Fruit fly (Drosophila melanogaster) whole organism, embryonic: ENCODE results near the gene Cp36.

Experiments used
- Abd-B ChIP-seq: fragments of 200-800 bp; sonication (Bioruptor generic); optimal IDR thresholded peaks from 2 replicates; lab custom pipeline; 2018; ENCODE audit warnings: missing biosample characterization, mild to moderate bottlenecking, missing genetic modification characterization, moderate library complexity
- Ada2b ChIP-seq: fragments of 200-800 bp; sonication (Bioruptor generic); IDR thresholded peaks from 2 replicates; pipeline ENCODE4 v1.3.6; 2022; ENCODE audit warnings: missing biosample characterization, missing genetic modification characterization
- Aef1 ChIP-seq: fragments of 200-800 bp; sonication (Bioruptor generic); IDR thresholded peaks from 3 replicates; pipeline ENCODE4 v1.3.6; 2022; ENCODE audit warnings: missing biosample characterization, missing genetic modification characterization
- B-H2 ChIP-seq: fragments of 200-800 bp; sonication (Bioruptor generic); optimal IDR thresholded peaks from 2 replicates; lab custom pipeline; 2018; ENCODE audit warnings: missing biosample characterization, mild to moderate bottlenecking, missing genetic modification characterization
- CG10543 ChIP-seq: fragments of 200-800 bp; sonication (Bioruptor generic); optimal IDR thresholded peaks from 3 replicates; lab custom pipeline; 2017; ENCODE audit warnings: missing biosample characterization, mild to moderate bottlenecking, missing genetic modification characterization, moderate library complexity
- CG12071 ChIP-seq: fragments of 200-800 bp; sonication (Bioruptor generic); optimal IDR thresholded peaks from 3 replicates; lab custom pipeline; 2018; ENCODE audit warnings: missing biosample characterization, mild to moderate bottlenecking, missing genetic modification characterization
- CG12391 ChIP-seq: fragments of 200-800 bp; sonication (Bioruptor generic); optimal IDR thresholded peaks from 3 replicates; lab custom pipeline; 2018; ENCODE audit warnings: missing biosample characterization, mild to moderate bottlenecking, missing genetic modification characterization, moderate library complexity
- CG14014 ChIP-seq: fragments of 200-800 bp; sonication (Bioruptor generic); IDR thresholded peaks from 2 replicates; pipeline ENCODE4 v1.3.6; 2022; ENCODE audit warnings: missing biosample characterization, missing genetic modification characterization
- CG15269 ChIP-seq: fragments of 200-800 bp; sonication (Bioruptor generic); optimal IDR thresholded peaks from 2 replicates; lab custom pipeline; 2018; ENCODE audit warnings: missing biosample characterization, mild to moderate bottlenecking, missing genetic modification characterization, moderate library complexity
- CG16813 ChIP-seq: fragments of 200-800 bp; sonication (Bioruptor generic); IDR thresholded peaks from 3 replicates; pipeline ENCODE4 v1.3.6; 2022; ENCODE audit warnings: missing biosample characterization, missing genetic modification characterization; ENCODE audit not compliant: partially characterized antibody
- CG17568 ChIP-seq: fragments of 200-800 bp; sonication (Bioruptor generic); optimal IDR thresholded peaks from 2 replicates; lab custom pipeline; 2018; ENCODE audit warnings: missing biosample characterization, mild to moderate bottlenecking, missing genetic modification characterization, moderate library complexity
- CG17829 ChIP-seq: fragments of 200-800 bp; optimal IDR thresholded peaks from 2 replicates; lab custom pipeline; 2019; ENCODE audit warnings: missing biosample characterization, mild to moderate bottlenecking, missing genetic modification characterization, moderate library complexity
- CG18619 ChIP-seq: fragments of 200-800 bp; sonication (Bioruptor generic); optimal IDR thresholded peaks from 3 replicates; lab custom pipeline; 2017; ENCODE audit warnings: missing biosample characterization, mild to moderate bottlenecking, missing genetic modification characterization
- CG2199 ChIP-seq: fragments of 200-800 bp; sonication (Bioruptor generic); IDR thresholded peaks from 3 replicates; pipeline ENCODE4 v1.3.6; 2022; ENCODE audit warnings: missing biosample characterization, missing genetic modification characterization
- CG34422 ChIP-seq: fragments of 200-800 bp; sonication (Bioruptor generic); IDR thresholded peaks from 3 replicates; pipeline ENCODE4 v1.3.6; 2022; ENCODE audit warnings: missing biosample characterization, missing genetic modification characterization
- CG5953 ChIP-seq: fragments of 200-800 bp; sonication (Bioruptor generic); IDR thresholded peaks from 2 replicates; pipeline ENCODE4 v1.3.6; 2022; ENCODE audit warnings: missing biosample characterization, missing genetic modification characterization
- CG7745 ChIP-seq: fragments of 200-800 bp; sonication (Bioruptor generic); optimal IDR thresholded peaks from 2 replicates; lab custom pipeline; 2018; ENCODE audit warnings: missing biosample characterization, mild to moderate bottlenecking, missing genetic modification characterization, moderate library complexity
- CG8290 ChIP-seq, 3 experiments: fragments of 200-800 bp; sonication (Bioruptor generic); optimal IDR thresholded peaks; 2 replicates each; lab custom pipeline; 2016 to 2019; ENCODE audit warnings: missing biosample characterization in 3 of 3, missing genetic modification characterization in 3 of 3, mild to moderate bottlenecking in 2 of 3, moderate library complexity in 1 of 3
- CG8924 ChIP-seq: fragments of 200-800 bp; optimal IDR thresholded peaks from 3 replicates; lab custom pipeline; 2019; ENCODE audit warnings: missing biosample characterization, mild to moderate bottlenecking, missing genetic modification characterization, moderate library complexity
- CG9437 ChIP-seq: fragments of 200-800 bp; sonication (Bioruptor generic); optimal IDR thresholded peaks from 2 replicates; lab custom pipeline; 2018; ENCODE audit warnings: missing biosample characterization, mild to moderate bottlenecking, missing genetic modification characterization
- CG9932 ChIP-seq: fragments of 200-800 bp; sonication (Bioruptor generic); IDR thresholded peaks from 2 replicates; pipeline ENCODE4 v1.3.6; 2022; ENCODE audit warnings: missing biosample characterization, missing genetic modification characterization
- CrebB ChIP-seq: fragments of 200-800 bp; sonication (Bioruptor generic); optimal IDR thresholded peaks from 3 replicates; lab custom pipeline; 2018; ENCODE audit warnings: missing biosample characterization, mild to moderate bottlenecking, missing genetic modification characterization
- D19B ChIP-seq: fragments of 200-800 bp; sonication (Bioruptor generic); optimal IDR thresholded peaks from 2 replicates; lab custom pipeline; 2017; ENCODE audit warnings: missing biosample characterization, mild to moderate bottlenecking, missing genetic modification characterization
- HLHmδ ChIP-seq: fragments of 200-800 bp; sonication (Bioruptor generic); optimal IDR thresholded peaks from 2 replicates; lab custom pipeline; 2018; ENCODE audit warnings: missing biosample characterization, mild to moderate bottlenecking, missing genetic modification characterization, moderate library complexity
- Hmr ChIP-seq: fragments of 200-800 bp; sonication (Bioruptor generic); optimal IDR thresholded peaks from 3 replicates; lab custom pipeline; 2017; ENCODE audit warnings: mild to moderate bottlenecking, missing biosample characterization, missing genetic modification reagents, missing genetic modification characterization
- NC2β ChIP-seq: fragments of 200-800 bp; sonication (Bioruptor generic); optimal IDR thresholded peaks from 2 replicates; lab custom pipeline; 2016; ENCODE audit warnings: missing biosample characterization, missing genetic modification characterization
- Pdp1 ChIP-seq, 2 experiments: fragments of 200-800 bp; sonication (Bioruptor generic); optimal IDR thresholded peaks; 3 replicates each; lab custom pipeline; 2016; ENCODE audit warnings: missing biosample characterization in 2 of 2, missing genetic modification characterization in 2 of 2, mild to moderate bottlenecking in 1 of 2, moderate library complexity in 1 of 2
- Rfx ChIP-seq: fragments of 200-800 bp; sonication (Bioruptor generic); IDR thresholded peaks from 2 replicates; pipeline ENCODE4 v1.3.6; 2022; ENCODE audit warnings: missing biosample characterization, missing genetic modification characterization
- Side ChIP-seq: fragments of 200-800 bp; sonication (Bioruptor generic); optimal IDR thresholded peaks from 2 replicates; lab custom pipeline; 2016; ENCODE audit warnings: missing biosample characterization, missing genetic modification characterization
- ash1 ChIP-seq: fragments of 200-800 bp; sonication (Bioruptor generic); optimal IDR thresholded peaks from 2 replicates; lab custom pipeline; 2018; ENCODE audit warnings: missing biosample characterization, mild to moderate bottlenecking, missing genetic modification characterization
- bbx ChIP-seq: fragments of 200-800 bp; sonication (Bioruptor generic); IDR thresholded peaks from 2 replicates; pipeline ENCODE4 v1.3.6; 2022; ENCODE audit warnings: missing biosample characterization, missing genetic modification characterization; ENCODE audit not compliant: partially characterized antibody
- cg ChIP-seq: fragments of 200-800 bp; sonication (Bioruptor generic); optimal IDR thresholded peaks from 3 replicates; lab custom pipeline; 2019; ENCODE audit warnings: missing biosample characterization, mild to moderate bottlenecking, missing genetic modification characterization, moderate library complexity
- chif ChIP-seq, 2 experiments: fragments of 200-800 bp; sonication (Bioruptor generic); optimal IDR thresholded peaks; 3 replicates each; lab custom pipeline; 2016; ENCODE audit warnings: missing biosample characterization in 2 of 2, missing genetic modification characterization in 2 of 2
- ci ChIP-seq: fragments of 200-800 bp; sonication (Bioruptor generic); IDR thresholded peaks from 3 replicates; pipeline ENCODE4 v1.3.6; 2022; ENCODE audit warnings: missing biosample characterization, missing genetic modification characterization
- danr ChIP-seq: fragments of 200-800 bp; sonication (Bioruptor generic); IDR thresholded peaks from 2 replicates; pipeline ENCODE4 v1.3.6; 2022; ENCODE audit warnings: missing biosample characterization, missing genetic modification characterization
- dm ChIP-seq: fragments of 200-800 bp; sonication (Bioruptor generic); optimal IDR thresholded peaks from 3 replicates; lab custom pipeline; 2016; ENCODE audit warnings: missing biosample characterization, missing genetic modification characterization
- exex ChIP-seq: fragments of 200-800 bp; sonication (Bioruptor generic); optimal IDR thresholded peaks from 4 replicates; lab custom pipeline; 2018; ENCODE audit warnings: missing biosample characterization, mild to moderate bottlenecking, missing genetic modification characterization, moderate library complexity
- ftz-f1 ChIP-seq: fragments of 200-800 bp; sonication (Bioruptor generic); optimal IDR thresholded peaks from 2 replicates; lab custom pipeline; 2016; ENCODE audit warnings: missing biosample characterization, missing genetic modification characterization
- insv ChIP-seq, 2 experiments: fragments of 200-800 bp; sonication (Bioruptor generic); optimal IDR thresholded peaks; 3 replicates each; lab custom pipeline; 2016 to 2018; ENCODE audit warnings: missing biosample characterization in 2 of 2, missing genetic modification characterization in 2 of 2
- maf-S ChIP-seq: fragments of 200-800 bp; sonication (Bioruptor generic); optimal IDR thresholded peaks from 2 replicates; lab custom pipeline; 2016; ENCODE audit warnings: missing biosample characterization, missing genetic modification characterization
- nau ChIP-seq: fragments of 200-800 bp; sonication (Bioruptor generic); optimal IDR thresholded peaks from 3 replicates; lab custom pipeline; 2017; ENCODE audit warnings: missing biosample characterization, mild to moderate bottlenecking, missing genetic modification characterization, missing genetic modification reagents
- nom ChIP-seq: fragments of 200-800 bp; sonication (Bioruptor generic); optimal IDR thresholded peaks from 2 replicates; lab custom pipeline; 2017; ENCODE audit warnings: missing biosample characterization, missing genetic modification characterization, mild to moderate bottlenecking, moderate library complexity, missing genetic modification reagents
- psq ChIP-seq: fragments of 200-800 bp; sonication (Bioruptor generic); optimal IDR thresholded peaks from 2 replicates; lab custom pipeline; 2017; ENCODE audit warnings: missing biosample characterization, missing genetic modification characterization
- sens ChIP-seq: fragments of 200-800 bp; sonication (Bioruptor generic); peaks from one replicate; lab custom pipeline; 2016; ENCODE audit warnings: missing biosample characterization, missing genetic modification characterization
- sug ChIP-seq: fragments of 200-800 bp; optimal IDR thresholded peaks from 2 replicates; lab custom pipeline; 2019; ENCODE audit warnings: missing biosample characterization, mild to moderate bottlenecking, missing genetic modification characterization, moderate library complexity
- trem ChIP-seq: fragments of 200-800 bp; optimal IDR thresholded peaks from 3 replicates; lab custom pipeline; 2019; ENCODE audit warnings: missing biosample characterization, mild to moderate bottlenecking, missing genetic modification characterization, moderate library complexity
- vvl ChIP-seq: fragments of 200-800 bp; sonication (Bioruptor generic); IDR thresholded peaks from 2 replicates; pipeline ENCODE4 v1.3.6; 2022; ENCODE audit warnings: missing biosample characterization, missing genetic modification characterization

Gene Cp36

dm6 chrX:8517121-8518024 lies 38.3 kb downstream of the Cp36 start, which contains the start of gene Nrg (continued):
- TF ChIP-seq CG7745 (no peak), Rfx (GFP tag; lab: Robert Waterston, UW) (peak; percentile 50; the same call in 1 of the 2 replicates), danr (GFP tag; lab: Robert Waterston, UW) (no peak), nom (peak; percentile 40), NC2β (GFP tag; lab: Kevin White, UChicago) (peak; percentile 14), CG17829 (tag; lab: Kevin White, UChicago) (peak; percentile 56), CG15269 (tag; lab: Kevin White, UChicago) (peak; percentile 41), CG12071 (GFP tag; lab: Kevin White, UChicago) (peak; percentile 39), CG9932 (GFP tag; lab: Robert Waterston, UW) (peak; percentile 62), bbx (peak; percentile 100), CG8290 (GFP tag; optimal IDR thresholded peaks at IDR 0.05; lab: Kevin White, UChicago) (peak; percentile 3), CG8290 (tag; optimal IDR thresholded peaks at IDR 0.05; lab: Kevin White, UChicago) (peak in 1 of 2 experiments; percentile 83), sens (GFP tag; lab: Kevin White, UChicago) (peak; percentile 82), maf-S (peak; percentile 10), CrebB (tag; lab: Kevin White, UChicago) (peak; percentile 72), ftz-f1 (GFP tag; lab: Kevin White, UChicago) (peak; percentile 15), D19B (GFP tag; lab: Kevin White, UChicago) (peak; percentile 4), CG2199 (GFP tag; lab: Robert Waterston, UW) (peak; percentile 37; the same call in 1 of the 3 replicates), CG10543 (GFP tag; lab: Kevin White, UChicago) (peak; percentile 65), CG14014 (GFP tag; lab: Robert Waterston, UW) (peak; percentile 34; the same call in 1 of the 2 replicates), chif (GFP tag; optimal IDR thresholded peaks at IDR 0.05; lab: Kevin White, UChicago) (no peak), Side (GFP tag; lab: Kevin White, UChicago) (peak; percentile 23), dm (GFP tag; lab: Kevin White, UChicago) (peak; percentile 46), ci (GFP tag; lab: Robert Waterston, UW) (peak; percentile 80; the same call in 2 of the 3 replicates), nau (GFP tag; lab: Kevin White, UChicago) (peak; percentile 22), B-H2 (GFP tag; lab: Kevin White, UChicago) (peak; percentile 37), vvl (GFP tag; lab: Robert Waterston, UW) (peak; percentile 68; the same call in 1 of the 2 replicates), HLHmδ (GFP tag; lab: Kevin White, UChicago) (peak; percentile 70), Pdp1 (GFP tag; optimal IDR thresholded peaks at IDR 0.05; lab: Kevin White, UChicago) (peak; percentile 16 to 61), CG8924 (tag; lab: Kevin White, UChicago) (peak; percentile 59), exex (tag; lab: Kevin White, UChicago) (peak; percentile 27), CG16813 (peak; percentile 99), CG17568 (GFP tag; lab: Kevin White, UChicago) (peak; percentile 18), Aef1 (GFP tag; lab: Robert Waterston, UW) (no peak), CG5953 (GFP tag; lab: Robert Waterston, UW) (no peak), psq (GFP tag; lab: Kevin White, UChicago) (no peak), insv (GFP tag; optimal IDR thresholded peaks at IDR 0.05; lab: Kevin White, UChicago) (peak in 1 of 2 experiments; percentile 52), Ada2b (no peak), CG9437 (GFP tag; lab: Kevin White, UChicago) (peak; percentile 44), sug (tag; lab: Kevin White, UChicago) (peak; percentile 50), CG12391 (tag; lab: Kevin White, UChicago) (peak; percentile 44), CG18619 (peak; percentile 9), Hmr (GFP tag; lab: Kevin White, UChicago) (peak; percentile 70), cg (GFP tag; lab: Kevin White, UChicago) (peak; percentile 64), Abd-B (GFP tag; lab: Kevin White, UChicago) (peak; percentile 37), ash1 (peak; percentile 46), CG34422 (GFP tag; lab: Robert Waterston, UW) (peak; percentile 73; the same call in 2 of the 3 replicates), trem (tag; lab: Kevin White, UChicago) (peak; percentile 95)
